Fruit fly (Drosophila melanogaster): Measurements from ENCODE around the gene Mocs2A.

Mocs2A gene

DNA sequence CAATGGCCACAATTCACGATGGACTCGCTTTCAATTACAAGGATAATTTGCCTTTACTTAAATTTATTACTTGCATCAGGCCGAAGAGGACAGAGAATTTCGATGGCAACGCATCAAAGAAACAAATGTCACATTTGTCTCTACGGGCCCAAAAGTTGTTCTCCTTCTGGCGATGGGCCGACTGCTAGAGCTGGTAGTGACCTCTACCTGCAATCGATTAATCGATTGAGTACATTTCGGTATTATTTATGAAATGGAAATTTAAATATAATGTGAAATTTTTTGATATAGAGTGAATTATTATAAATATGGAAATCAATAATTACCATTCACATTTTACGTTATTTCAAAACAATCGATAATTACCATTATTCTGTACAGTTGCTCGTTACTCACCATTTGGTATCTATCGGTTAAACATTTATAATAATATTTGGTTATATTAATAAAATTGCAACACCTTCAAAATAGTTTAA lies 4.4 kb downstream of the Mocs2A start, which contains the start of the genes CG31510 and TTLL5:
Gene CG31510 (minus strand): TSS at position 185 of the 476 bp plus-strand sequence.
Gene TTLL5 (minus strand): TSS at position 185 of the 476 bp plus-strand sequence.
- TF ChIP-seq CG12605 (GFP tag; IDR thresholded peaks at IDR 0.05) (no peak), rn (GFP tag; IDR thresholded peaks at IDR 0.05) (no peak), EcR (GFP tag; optimal IDR thresholded peaks at IDR 0.05) (no peak), fd96Ca (GFP tag; IDR thresholded peaks at IDR 0.05) (no peak), Pif1A (GFP tag; optimal IDR thresholded peaks at IDR 0.05) (no peak), Pif1B (GFP tag; optimal IDR thresholded peaks at IDR 0.05) (no peak), CG14655 (GFP tag; optimal IDR thresholded peaks at IDR 0.05) (no peak), CG32121 (GFP tag; IDR thresholded peaks at IDR 0.05) (no peak), CG8301 (tag; optimal IDR thresholded peaks at IDR 0.05) (no peak), CG4496 (GFP tag; IDR thresholded peaks at IDR 0.05) (no peak), D1 (tag; optimal IDR thresholded peaks at IDR 0.05) (no peak)

dm6 chr3R:25112466-25112939 lies 14.7 kb downstream of the Mocs2A start, which contains the start of gene Nepl16:
TSS of gene Nepl16 (minus strand) at chr3R:25112516.
- TF ChIP-seq CG13204 (GFP tag; optimal IDR thresholded peaks at IDR 0.05) (no peak), fd96Ca (GFP tag; IDR thresholded peaks at IDR 0.05) (no peak), Ets98B (GFP tag; IDR thresholded peaks at IDR 0.05) (no peak), CG10348 (GFP tag; IDR thresholded peaks at IDR 0.05) (no peak), EcR (GFP tag; optimal IDR thresholded peaks at IDR 0.05) (no peak), CG14655 (GFP tag; optimal IDR thresholded peaks at IDR 0.05) (no peak), gl (tag; optimal IDR thresholded peaks at IDR 0.05) (no peak), Pif1A (GFP tag; optimal IDR thresholded peaks at IDR 0.05) (no peak), CG34367 (tag; optimal IDR thresholded peaks at IDR 0.05) (no peak), CG32121 (GFP tag; IDR thresholded peaks at IDR 0.05) (no peak), CG17806 (tag; optimal IDR thresholded peaks at IDR 0.05) (no peak), CG4496 (GFP tag; IDR thresholded peaks at IDR 0.05) (no peak), CG12605 (GFP tag; IDR thresholded peaks at IDR 0.05) (no peak), rn (GFP tag; IDR thresholded peaks at IDR 0.05) (no peak), CG8159 (tag; optimal IDR thresholded peaks at IDR 0.05) (no peak)

- TF ChIP-seq CG13204 (GFP tag; optimal IDR thresholded peaks at IDR 0.05) (no peak), CG17806 (tag; optimal IDR thresholded peaks at IDR 0.05) (no peak), CG14655 (GFP tag; optimal IDR thresholded peaks at IDR 0.05) (no peak), rn (GFP tag; IDR thresholded peaks at IDR 0.05) (no peak), CG15710 (tag; optimal IDR thresholded peaks at IDR 0.05) (no peak), EcR (GFP tag; optimal IDR thresholded peaks at IDR 0.05) (no peak), CG9948 (tag; optimal IDR thresholded peaks at IDR 0.05) (no peak), Pif1A (GFP tag; optimal IDR thresholded peaks at IDR 0.05) (no peak), CG8159 (tag; optimal IDR thresholded peaks at IDR 0.05) (no peak), Pif1B (GFP tag; optimal IDR thresholded peaks at IDR 0.05) (no peak), CG4496 (GFP tag; IDR thresholded peaks at IDR 0.05) (no peak), CG32121 (GFP tag; IDR thresholded peaks at IDR 0.05) (no peak), Ets98B (GFP tag; IDR thresholded peaks at IDR 0.05) (no peak), D1 (tag; optimal IDR thresholded peaks at IDR 0.05) (no peak), CG12605 (GFP tag; IDR thresholded peaks at IDR 0.05) (no peak), CG34367 (tag; optimal IDR thresholded peaks at IDR 0.05) (no peak), gl (tag; optimal IDR thresholded peaks at IDR 0.05) (no peak), fd96Ca (GFP tag; IDR thresholded peaks at IDR 0.05) (no peak), Snoo (tag; optimal IDR thresholded peaks at IDR 0.05) (no peak), CG10348 (GFP tag; IDR thresholded peaks at IDR 0.05) (no peak)
Observed at dm6 chr3R:25108932-25109331, 18.2 kb downstream of the Mocs2A start, which contains the start of gene CG34027. TSS of gene CG34027 (minus strand) at chr3R:25109032.

- no peak for TF ChIP-seq CG15710 (tag; optimal IDR thresholded peaks at IDR 0.05)
Observed at dm6 chr3R:25102253-25102652, 24.9 kb downstream of the Mocs2A start, which contains the start of gene CG45095. TSS of gene CG45095 (plus strand) at chr3R:25102553.

dm6 chr3R:25097486-25097885 lies 29.7 kb downstream of the Mocs2A start, which contains the start of the genes CG33095 and CG33096:
TSS of gene CG33095 (plus strand) at chr3R:25097672.
TSS of gene CG33096 (plus strand) at chr3R:25097672.
- TF ChIP-seq CG10348 (GFP tag; IDR thresholded peaks at IDR 0.05), result no peak
- peak; percentile 1 for TF ChIP-seq EcR (GFP tag; optimal IDR thresholded peaks at IDR 0.05)

DNA sequence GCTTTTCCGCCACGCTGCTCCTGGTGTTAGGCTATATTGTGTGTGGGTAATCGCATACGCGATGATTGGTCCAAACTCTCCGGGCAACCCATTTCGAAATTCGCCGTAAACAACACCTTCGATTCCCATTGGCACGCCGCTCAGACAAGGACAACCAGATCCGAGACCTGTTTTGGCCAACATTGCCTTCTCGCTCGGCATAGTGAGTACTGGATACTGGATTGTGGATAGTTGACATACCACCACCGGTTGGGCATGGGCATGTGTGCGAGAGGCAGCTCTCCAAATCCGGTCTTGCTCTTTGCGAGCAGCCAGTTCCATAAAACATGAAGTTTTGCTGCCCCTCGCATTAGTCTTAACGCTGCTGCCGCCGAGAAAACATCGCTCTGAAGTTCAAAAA lies 32.5 kb downstream of the Mocs2A start, which contains the start of gene fd96Cb:
Gene fd96Cb (plus strand): TSS at position 374 of the 400 bp plus-strand sequence.
- TF ChIP-seq fd96Ca (GFP tag; IDR thresholded peaks at IDR 0.05) (no peak), Ets98B (GFP tag; IDR thresholded peaks at IDR 0.05) (no peak), CG4496 (GFP tag; IDR thresholded peaks at IDR 0.05) (no peak; the same call in 2 of the 3 replicates)

DNA sequence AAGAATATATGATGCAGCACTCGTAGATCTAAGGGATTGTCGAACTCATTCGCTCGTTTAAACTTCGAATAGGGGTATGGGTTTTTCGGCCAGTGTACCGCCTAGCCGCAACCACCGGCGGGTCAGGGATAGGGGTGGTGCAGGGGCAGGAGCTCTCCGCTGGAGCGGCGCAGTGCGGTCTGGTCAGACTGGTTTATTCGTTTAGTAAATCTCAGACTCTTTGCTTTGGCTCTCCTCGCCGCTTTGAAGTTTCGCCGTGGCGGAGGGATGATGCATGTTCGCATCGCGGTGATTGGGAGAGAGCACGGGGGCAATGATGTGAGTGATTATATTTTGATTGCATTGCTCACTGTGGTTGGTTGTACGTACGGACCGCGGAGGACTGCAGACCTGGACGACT lies 44.8 kb downstream of the Mocs2A start, which contains the start of gene fd96Ca:
Gene fd96Ca (plus strand): TSS at position 337 of the 400 bp plus-strand sequence.
- TF ChIP-seq CG13204 (GFP tag; optimal IDR thresholded peaks at IDR 0.05) (peak; percentile 87), CG4496 (GFP tag; IDR thresholded peaks at IDR 0.05) (0 out of 3 replicates have a peak, but pooled peaks have one; percentile 42), CG12605 (GFP tag; IDR thresholded peaks at IDR 0.05) (no peak), Pif1B (GFP tag; optimal IDR thresholded peaks at IDR 0.05) (no peak), CG14655 (GFP tag; optimal IDR thresholded peaks at IDR 0.05) (no peak), CG32121 (GFP tag; IDR thresholded peaks at IDR 0.05) (no peak)

Data from whole organism, pupa.